Worm (Caenorhabditis elegans) whole organism, young adult: Measurements from ENCODE around the gene Y40B10A.5.

ENCODE experiments used
- D2030.7 ChIP-seq: fragments of 200-800 bp; sonication (Bioruptor generic); IDR thresholded peaks from 2 replicates; pipeline ENCODE4 v1.3.6; 2022; ENCODE audit warnings: missing genetic modification reagents, missing genetic modification characterization, missing compliant biosample characterization
- F10E7.11 ChIP-seq: sonication (generic microtip); optimal IDR thresholded peaks from 2 replicates; lab custom pipeline; 2017; ENCODE audit warnings: mild to moderate bottlenecking, missing genetic modification characterization, moderate library complexity, missing compliant biosample characterization
- F23B12.7 ChIP-seq: sonication (generic microtip); optimal IDR thresholded peaks from 2 replicates; lab custom pipeline; 2017; ENCODE audit warnings: missing genetic modification characterization, mild to moderate bottlenecking, missing compliant biosample characterization, antibody characterized with exemption, moderate library complexity; ENCODE audit not compliant: insufficient read depth
- F33H1.4 ChIP-seq: fragments of 200-800 bp; sonication (Bioruptor generic); IDR thresholded peaks from 2 replicates; pipeline ENCODE4 v1.3.6; 2022; ENCODE audit warnings: missing genetic modification reagents, missing genetic modification characterization, missing compliant biosample characterization
- F37B4.10 ChIP-seq: fragments of 200-800 bp; sonication (Bioruptor generic); IDR thresholded peaks from 2 replicates; pipeline ENCODE4 v1.3.6; 2022; ENCODE audit warnings: missing genetic modification characterization, missing compliant biosample characterization
- F49E8.2 ChIP-seq: sonication (generic microtip); optimal IDR thresholded peaks from 3 replicates; lab custom pipeline; 2017; ENCODE audit warnings: missing genetic modification characterization, mild to moderate bottlenecking, missing compliant biosample characterization, antibody characterized with exemption, moderate library complexity; ENCODE audit not compliant: insufficient read depth
- F57A8.1 ChIP-seq: fragments of 200-800 bp; sonication (Bioruptor generic); optimal IDR thresholded peaks from 2 replicates; lab custom pipeline; 2018; ENCODE audit warnings: mild to moderate bottlenecking, missing genetic modification characterization, moderate library complexity, missing compliant biosample characterization
- F57C9.4 ChIP-seq: sonication (generic microtip); optimal IDR thresholded peaks from 2 replicates; lab custom pipeline; 2017; ENCODE audit warnings: mild to moderate bottlenecking, missing genetic modification characterization, missing compliant biosample characterization
- Y53F4B.3 ChIP-seq: fragments of 200-800 bp; sonication (Bioruptor generic); IDR thresholded peaks from 2 replicates; pipeline ENCODE4 v1.3.6; 2022; ENCODE audit warnings: missing genetic modification reagents, missing genetic modification characterization, missing compliant biosample characterization
- Y56A3A.18 ChIP-seq: fragments of 200-800 bp; sonication (Bioruptor generic); IDR thresholded peaks from 2 replicates; pipeline ENCODE4 v1.3.6; 2022; ENCODE audit warnings: missing genetic modification reagents, missing genetic modification characterization, missing compliant biosample characterization
- Y79H2A.3 ChIP-seq: fragments of 200-800 bp; sonication (Bioruptor generic); conservative IDR thresholded peaks from 2 replicates; pipeline ENCODE4 v1.3.6; 2022; ENCODE audit warnings: missing genetic modification reagents, missing genetic modification characterization, missing compliant biosample characterization
- ZK185.1 ChIP-seq: sonication (generic microtip); optimal IDR thresholded peaks from 2 replicates; lab custom pipeline; 2016; ENCODE audit warnings: mild to moderate bottlenecking, missing genetic modification characterization, missing compliant biosample characterization; ENCODE audit not compliant: poor library complexity, severe bottlenecking
- aptf-3 ChIP-seq: fragments of 200-800 bp; sonication (Bioruptor generic); IDR thresholded peaks from 2 replicates; pipeline ENCODE4 v1.3.6; 2022; ENCODE audit warnings: missing genetic modification characterization, missing compliant biosample characterization
- atf-7 ChIP-seq: sonication (generic microtip); optimal IDR thresholded peaks from 2 replicates; lab custom pipeline; 2017; ENCODE audit warnings: mild to moderate bottlenecking, missing genetic modification characterization, missing compliant biosample characterization
- cebp-2 ChIP-seq: fragments of 200-800 bp; sonication (Bioruptor generic); IDR thresholded peaks from 2 replicates; pipeline ENCODE4 v1.3.6; 2022; ENCODE audit warnings: missing genetic modification characterization, missing compliant biosample characterization
- ceh-27 ChIP-seq: fragments of 200-800 bp; sonication (Bioruptor generic); optimal IDR thresholded peaks from 2 replicates; lab custom pipeline; 2018; ENCODE audit warnings: mild to moderate bottlenecking, missing genetic modification characterization, moderate library complexity, missing compliant biosample characterization
- ceh-40 ChIP-seq: fragments of 200-800 bp; sonication (Bioruptor generic); IDR thresholded peaks from 2 replicates; pipeline ENCODE4 v1.3.6; 2022; ENCODE audit warnings: missing genetic modification characterization, missing compliant biosample characterization
- ceh-58 ChIP-seq: fragments of 200-800 bp; sonication (Bioruptor generic); IDR thresholded peaks from 2 replicates; pipeline ENCODE4 v1.3.6; 2022; ENCODE audit warnings: missing genetic modification characterization, missing compliant biosample characterization
- ceh-79 ChIP-seq: sonication (generic microtip); optimal IDR thresholded peaks from 2 replicates; lab custom pipeline; 2017; ENCODE audit warnings: mild to moderate bottlenecking, missing genetic modification characterization, missing compliant biosample characterization
- ceh-91 ChIP-seq: fragments of 200-800 bp; sonication (Bioruptor generic); IDR thresholded peaks from 2 replicates; pipeline ENCODE4 v1.3.6; 2022; ENCODE audit warnings: missing genetic modification reagents, missing genetic modification characterization, missing compliant biosample characterization
- die-1 ChIP-seq: sonication (generic microtip); optimal IDR thresholded peaks from 2 replicates; lab custom pipeline; 2016; ENCODE audit warnings: missing genotype, mild to moderate bottlenecking, missing genetic modification characterization, missing compliant biosample characterization
- dpl-1 ChIP-seq: fragments of 150-350 bp; optimal IDR thresholded peaks from 2 replicates; lab custom pipeline; 2014; ENCODE audit warnings: missing biosample characterization, missing genetic modification reagents, missing genetic modification characterization
- efl-1 ChIP-seq: fragments of 150-350 bp; optimal IDR thresholded peaks from 2 replicates; lab custom pipeline; 2014; ENCODE audit warnings: missing biosample characterization, missing genetic modification reagents, missing genetic modification characterization
- ekl-4 ChIP-seq: fragments of 200-800 bp; sonication (Bioruptor generic); IDR thresholded peaks from 2 replicates; pipeline ENCODE4 v1.3.6; 2022; ENCODE audit warnings: missing genetic modification reagents, missing genetic modification characterization, missing compliant biosample characterization
- gei-17 ChIP-seq: fragments of 200-800 bp; sonication (Bioruptor generic); optimal IDR thresholded peaks from 2 replicates; lab custom pipeline; 2018; ENCODE audit warnings: mild to moderate bottlenecking, missing genetic modification characterization, missing compliant biosample characterization
- him-1 ChIP-seq: sonication (generic microtip); optimal IDR thresholded peaks from 2 replicates; lab custom pipeline; 2016; ENCODE audit warnings: missing genotype, missing genetic modification reagents, missing genetic modification characterization, missing compliant biosample characterization
- hrde-1 ChIP-seq: sonication (generic microtip); optimal IDR thresholded peaks from 2 replicates; lab custom pipeline; 2016; ENCODE audit warnings: missing genetic modification characterization, mild to moderate bottlenecking, missing compliant biosample characterization, moderate library complexity, missing genotype, missing genetic modification reagents, borderline replicate concordance
- hsf-1 ChIP-seq: fragments of 200-800 bp; sonication (Bioruptor generic); IDR thresholded peaks from 2 replicates; pipeline ENCODE4 v1.3.6; 2022; ENCODE audit warnings: missing genetic modification reagents, missing genetic modification characterization, missing compliant biosample characterization
- let-526 ChIP-seq: fragments of 200-800 bp; sonication (Bioruptor generic); IDR thresholded peaks from 2 replicates; pipeline ENCODE4 v1.3.6; 2022; ENCODE audit warnings: missing genetic modification reagents, missing genetic modification characterization, missing compliant biosample characterization
- let-607 ChIP-seq, 2 experiments: fragments of 200-800 bp in 1 of 2; sonication (Bioruptor generic) in 1 of 2; sonication (generic microtip) in 1 of 2; optimal IDR thresholded peaks; 2 replicates each; lab custom pipeline; 2016 to 2018; ENCODE audit warnings: mild to moderate bottlenecking in 2 of 2, missing compliant biosample characterization in 2 of 2, missing genetic modification characterization in 2 of 2, moderate library complexity in 2 of 2, missing genotype in 1 of 2
- lin-26 ChIP-seq: fragments of 200-800 bp; sonication (Bioruptor generic); IDR thresholded peaks from 2 replicates; pipeline ENCODE4 v1.3.6; 2022; ENCODE audit warnings: missing genetic modification reagents, missing genetic modification characterization, missing compliant biosample characterization
- lin-35 ChIP-seq, 3 experiments: fragments of 150-350 bp in 2 of 3; sonication (generic microtip) in 1 of 3; optimal IDR thresholded peaks; 2 replicates each; lab custom pipeline; 2014 to 2018; ENCODE audit warnings: missing biosample characterization in 3 of 3, missing genetic modification characterization in 3 of 3, missing genetic modification reagents in 3 of 3
- lin-40 ChIP-seq: sonication (generic microtip); optimal IDR thresholded peaks from 2 replicates; lab custom pipeline; 2016; ENCODE audit warnings: missing genetic modification characterization, mild to moderate bottlenecking, missing compliant biosample characterization, missing genotype, missing genetic modification reagents
- lsl-1 ChIP-seq: fragments of 200-800 bp; sonication (Bioruptor generic); optimal IDR thresholded peaks from 2 replicates; lab custom pipeline; 2018; ENCODE audit warnings: mild to moderate bottlenecking, missing genetic modification characterization, moderate library complexity, missing compliant biosample characterization
- madf-6 ChIP-seq: fragments of 200-800 bp; sonication (Bioruptor generic); IDR thresholded peaks from 2 replicates; pipeline ENCODE4 v1.3.6; 2022; ENCODE audit warnings: missing genetic modification reagents, missing genetic modification characterization, missing compliant biosample characterization
- madf-8 ChIP-seq: fragments of 200-800 bp; sonication (Bioruptor generic); conservative IDR thresholded peaks from 2 replicates; pipeline ENCODE4 v1.3.6; 2022; ENCODE audit warnings: missing genetic modification reagents, missing genetic modification characterization, missing compliant biosample characterization
- mcd-1 ChIP-seq: fragments of 200-800 bp; sonication (Bioruptor generic); IDR thresholded peaks from 2 replicates; pipeline ENCODE4 v1.3.6; 2022; ENCODE audit warnings: missing genetic modification reagents, missing genetic modification characterization, missing compliant biosample characterization
- mes-4 ChIP-seq: sonication (generic microtip); optimal IDR thresholded peaks from 2 replicates; lab custom pipeline; 2016; ENCODE audit warnings: missing genotype, missing genetic modification characterization, missing compliant biosample characterization
- nfyb-1 ChIP-seq: fragments of 200-800 bp; sonication (Bioruptor generic); IDR thresholded peaks from 2 replicates; pipeline ENCODE4 v1.3.6; 2022; ENCODE audit warnings: missing genetic modification reagents, missing genetic modification characterization, missing compliant biosample characterization
- nhr-120 ChIP-seq: fragments of 200-800 bp; sonication (Bioruptor generic); IDR thresholded peaks from 2 replicates; pipeline ENCODE4 v1.3.6; 2022; ENCODE audit warnings: missing genetic modification characterization, missing compliant biosample characterization
- nhr-80 ChIP-seq: sonication (generic microtip); optimal IDR thresholded peaks from 2 replicates; lab custom pipeline; 2016; ENCODE audit warnings: missing genetic modification characterization, missing compliant biosample characterization
- nhr-90 ChIP-seq: sonication (generic microtip); optimal IDR thresholded peaks from 2 replicates; lab custom pipeline; 2016; ENCODE audit warnings: missing genotype, mild to moderate bottlenecking, missing genetic modification characterization, missing compliant biosample characterization
- pha-4 ChIP-seq: fragments of 150-350 bp; sonication (generic microtip); optimal IDR thresholded peaks from 2 replicates; lab custom pipeline; 2014; ENCODE audit warnings: missing biosample characterization, missing genetic modification reagents, missing genetic modification characterization
- rec-8 ChIP-seq, 2 experiments: sonication (generic microtip); optimal IDR thresholded peaks; 2 replicates each; lab custom pipeline; 2016; ENCODE audit warnings: mild to moderate bottlenecking in 2 of 2, missing genetic modification characterization in 2 of 2, missing genetic modification reagents in 2 of 2, missing genotype in 2 of 2, missing biosample characterization in 1 of 2, missing compliant biosample characterization in 1 of 2, moderate library complexity in 1 of 2
- repo-1 ChIP-seq: sonication (generic microtip); optimal IDR thresholded peaks from 2 replicates; lab custom pipeline; 2017; ENCODE audit warnings: mild to moderate bottlenecking, missing genetic modification characterization, missing compliant biosample characterization
- snpc-3.4 ChIP-seq: sonication (generic microtip); optimal IDR thresholded peaks from 2 replicates; lab custom pipeline; 2017; ENCODE audit warnings: missing genetic modification characterization, mild to moderate bottlenecking, missing compliant biosample characterization, antibody characterized with exemption, moderate library complexity, missing genotype, missing genetic modification reagents
- sptf-2 ChIP-seq: fragments of 200-800 bp; sonication (Bioruptor generic); optimal IDR thresholded peaks from 2 replicates; lab custom pipeline; 2018; ENCODE audit warnings: mild to moderate bottlenecking, missing genetic modification characterization, missing compliant biosample characterization
- ztf-26 ChIP-seq: sonication (generic microtip); optimal IDR thresholded peaks from 2 replicates; lab custom pipeline; 2017; ENCODE audit warnings: missing genetic modification characterization, missing compliant biosample characterization

Y40B10A.5 gene

DNA sequence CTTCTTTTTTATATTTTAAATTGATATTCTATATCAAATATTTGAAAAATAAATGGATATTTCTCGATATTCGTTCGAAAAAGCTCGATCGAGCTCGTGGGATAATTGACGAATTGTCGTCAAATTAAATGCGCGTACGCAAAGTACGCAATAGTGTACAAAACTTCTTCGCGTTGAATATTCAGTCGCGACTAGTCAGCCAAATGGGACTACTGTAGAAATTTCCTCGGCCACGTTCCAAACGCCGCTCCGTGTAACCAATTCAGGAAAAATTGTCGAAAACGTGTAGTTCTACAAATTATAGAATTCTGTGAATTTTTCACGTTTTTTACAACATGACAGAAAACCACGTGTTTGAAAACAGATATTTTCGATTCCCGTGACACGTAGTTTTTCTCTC, 37.4 kb downstream of the Y40B10A.5 start (continued):
- TF ChIP-seq rec-8 (tag; optimal IDR thresholded peaks at IDR 0.05; lab: Kevin White, UChicago), result no peak
- TF ChIP-seq F49E8.2 (tag; lab: Kevin White, UChicago), result peak; percentile 71
- no peak for TF ChIP-seq hrde-1 (tag; lab: Kevin White, UChicago)
- no peak for TF ChIP-seq pha-4 (tag; lab: Kevin White, UChicago)
- peak; percentile 72 for TF ChIP-seq him-1 (tag; lab: Kevin White, UChicago)
- TF ChIP-seq lin-35 (GFP tag; optimal IDR thresholded peaks at IDR 0.05; lab: Kevin White, UChicago), result peak in 1 of 3 experiments; percentile 79
- TF ChIP-seq sptf-2 (GFP tag; lab: Kevin White, UChicago), result no peak
- no peak for TF ChIP-seq F23B12.7 (tag; lab: Kevin White, UChicago)
- no peak for TF ChIP-seq nhr-120
- peak; percentile 61 for TF ChIP-seq nhr-80 (tag; lab: Kevin White, UChicago)
- no peak for TF ChIP-seq F57C9.4 (tag; lab: Kevin White, UChicago)
- TF ChIP-seq repo-1 (tag; lab: Kevin White, UChicago), result no peak
- peak; percentile 67; the same call in 1 of the 2 replicates for TF ChIP-seq nfyb-1 (GFP tag; lab: Robert Waterston, UW)
- peak; percentile 41; the same call in 1 of the 2 replicates for TF ChIP-seq Y53F4B.3 (GFP tag; lab: Robert Waterston, UW)
- no peak for TF ChIP-seq ceh-58 (GFP tag; lab: Robert Waterston, UW)
- no peak for TF ChIP-seq F57A8.1 (GFP tag; lab: Kevin White, UChicago)
- TF ChIP-seq nhr-90 (tag; lab: Kevin White, UChicago), result peak; percentile 0
- TF ChIP-seq hsf-1, result no peak
- peak; percentile 84 for TF ChIP-seq madf-8 (GFP tag; lab: Robert Waterston, UW)
- TF ChIP-seq F10E7.11 (tag; lab: Kevin White, UChicago), result no peak
- TF ChIP-seq mcd-1 (GFP tag; lab: Robert Waterston, UW), result peak; percentile 86
- no peak for TF ChIP-seq F37B4.10 (GFP tag; lab: Robert Waterston, UW)
- no peak for TF ChIP-seq ZK185.1 (tag; lab: Kevin White, UChicago)
- no peak for TF ChIP-seq gei-17 (GFP tag; lab: Kevin White, UChicago)
- peak; percentile 93 for TF ChIP-seq lsl-1
- no peak for TF ChIP-seq mes-4 (tag; lab: Kevin White, UChicago)
- TF ChIP-seq ztf-26 (tag; lab: Kevin White, UChicago), result no peak
- no peak for TF ChIP-seq Y56A3A.18 (GFP tag; lab: Robert Waterston, UW)
- TF ChIP-seq die-1, result no peak
- TF ChIP-seq let-607 (tag; optimal IDR thresholded peaks at IDR 0.05; lab: Kevin White, UChicago), result peak; percentile 44 to 87
- no peak for TF ChIP-seq snpc-3.4 (tag; lab: Kevin White, UChicago)
- TF ChIP-seq lin-26 (GFP tag; lab: Robert Waterston, UW), result no peak
- peak; percentile 43 for TF ChIP-seq ceh-27
- TF ChIP-seq Y79H2A.3 (GFP tag; lab: Robert Waterston, UW), result peak; percentile 72
- TF ChIP-seq madf-6 (GFP tag; lab: Robert Waterston, UW), result peak; percentile 90
- TF ChIP-seq ceh-91 (GFP tag; lab: Robert Waterston, UW), result peak; percentile 89
- TF ChIP-seq D2030.7 (GFP tag; lab: Robert Waterston, UW), result peak; percentile 90
- peak; percentile 58 for TF ChIP-seq efl-1 (GFP tag; lab: Kevin White, UChicago)
- peak; percentile 62 for TF ChIP-seq dpl-1
- TF ChIP-seq let-526 (GFP tag; lab: Robert Waterston, UW), result 0 out of 2 replicates have a peak, but pooled peaks have one; percentile 52
- no peak for TF ChIP-seq atf-7 (tag; lab: Kevin White, UChicago)
- no peak for TF ChIP-seq lin-40
- TF ChIP-seq aptf-3 (GFP tag; lab: Robert Waterston, UW), result no peak
- no peak for TF ChIP-seq ceh-79 (tag; lab: Kevin White, UChicago)
- TF ChIP-seq ceh-40 (GFP tag; lab: Robert Waterston, UW), result no peak
- peak; percentile 75 for TF ChIP-seq F33H1.4 (GFP tag; lab: Robert Waterston, UW)
- peak; percentile 53; the same call in 1 of the 2 replicates for TF ChIP-seq ekl-4 (GFP tag; lab: Robert Waterston, UW)
- no peak for TF ChIP-seq cebp-2
